Worm (Caenorhabditis elegans) whole organism, young adult: ENCODE measurements around the gene C50A2.7.

ENCODE experiments used
- F39B2.1 ChIP-seq: fragments of 200-800 bp; sonication (Bioruptor generic); IDR thresholded peaks from 2 replicates; pipeline ENCODE4 v1.3.6; 2022; ENCODE audit warnings: missing genetic modification reagents, missing genetic modification characterization, missing compliant biosample characterization
- dpl-1 ChIP-seq: fragments of 150-350 bp; optimal IDR thresholded peaks from 2 replicates; lab custom pipeline; 2014; ENCODE audit warnings: missing biosample characterization, missing genetic modification reagents, missing genetic modification characterization
- ets-4 ChIP-seq: fragments of 200-800 bp; sonication (Bioruptor generic); optimal IDR thresholded peaks from 2 replicates; lab custom pipeline; 2018; ENCODE audit warnings: mild to moderate bottlenecking, missing genetic modification characterization, missing compliant biosample characterization
- unc-62 ChIP-seq: fragments of 150-350 bp; optimal IDR thresholded peaks from 2 replicates; lab custom pipeline; 2014; ENCODE audit warnings: missing biosample characterization, missing genetic modification reagents, missing genetic modification characterization

ce11 chrIV:1176613-1177012, 13.4 kb downstream of the C50A2.7 start:
- TF ChIP-seq unc-62 (GFP tag; lab: Kevin White, UChicago) (no peak), ets-4 (no peak), F39B2.1 (GFP tag; lab: Robert Waterston, UW) (no peak), dpl-1 (GFP tag; lab: Kevin White, UChicago) (no peak)
